Worm (Caenorhabditis elegans) whole organism, late embryonic: ENCODE measurements around the gene T16G12.4.

ENCODE experiments used
- ama-1 ChIP-seq: fragments of 150-350 bp; optimal IDR thresholded peaks from 2 replicates; lab custom pipeline; 2014
- ceh-9 ChIP-seq: sonication (generic microtip); optimal IDR thresholded peaks from 2 replicates; lab custom pipeline; 2016; ENCODE audit warnings: mild to moderate bottlenecking, missing genetic modification characterization, inconsistent platforms, missing compliant biosample characterization
- dve-1 ChIP-seq: sonication (generic microtip); optimal IDR thresholded peaks from 2 replicates; lab custom pipeline; 2017; ENCODE audit warnings: antibody characterized with exemption, mild to moderate bottlenecking, missing genetic modification characterization, missing compliant biosample characterization
- hlh-30 ChIP-seq: sonication (generic microtip); optimal IDR thresholded peaks from 2 replicates; lab custom pipeline; 2017; ENCODE audit warnings: antibody characterized with exemption, missing genetic modification characterization, missing compliant biosample characterization; ENCODE audit not compliant: insufficient read depth
- odd-2 ChIP-seq: sonication (generic microtip); optimal IDR thresholded peaks from 2 replicates; lab custom pipeline; 2017; ENCODE audit warnings: antibody characterized with exemption, mild to moderate bottlenecking, missing genetic modification characterization, missing compliant biosample characterization
- pax-1 ChIP-seq: fragments of 150-350 bp; optimal IDR thresholded peaks from 2 replicates; lab custom pipeline; 2014; ENCODE audit warnings: missing biosample characterization, missing genetic modification characterization
- rnt-1 ChIP-seq: sonication (generic microtip); optimal IDR thresholded peaks from 2 replicates; lab custom pipeline; 2016; ENCODE audit warnings: missing genetic modification characterization, missing compliant biosample characterization
- sdc-2 ChIP-seq: sonication (generic microtip); optimal IDR thresholded peaks from 2 replicates; lab custom pipeline; 2016; ENCODE audit warnings: missing genotype, missing genetic modification characterization, missing compliant biosample characterization
- tbx-2 ChIP-seq: sonication (generic microtip); optimal IDR thresholded peaks from 2 replicates; lab custom pipeline; 2016; ENCODE audit warnings: missing genetic modification characterization, missing compliant biosample characterization

- TF ChIP-seq tbx-2 (tag; lab: Kevin White, UChicago) (no peak), ama-1 (no peak), rnt-1 (no peak), odd-2 (tag; lab: Kevin White, UChicago) (no peak), ceh-9 (no peak), sdc-2 (tag; lab: Kevin White, UChicago) (no peak), pax-1 (no peak), dve-1 (no peak), hlh-30 (tag; lab: Kevin White, UChicago) (no peak)
These were observed 1.4 kb downstream of the T16G12.4 start, which contains the start of gene T16G12.8 for ce11 chrIII:10059002-10059401.
